Worm (Caenorhabditis elegans): Measurements from ENCODE around the gene F54F11.1.
A peak's percentile ranks its signal among the peaks of the same experiment; 100 is the strongest.

The F54F11.1 gene

ce11 chrII:13508607-13509006 lies 4.9 kb downstream of the F54F11.1 start:
- TF ChIP-seq elt-2 (tag; optimal IDR thresholded peaks at IDR 0.05) = peak; percentile 25
- TF ChIP-seq elt-3 (tag; optimal IDR thresholded peaks at IDR 0.05) = no peak

DNA sequence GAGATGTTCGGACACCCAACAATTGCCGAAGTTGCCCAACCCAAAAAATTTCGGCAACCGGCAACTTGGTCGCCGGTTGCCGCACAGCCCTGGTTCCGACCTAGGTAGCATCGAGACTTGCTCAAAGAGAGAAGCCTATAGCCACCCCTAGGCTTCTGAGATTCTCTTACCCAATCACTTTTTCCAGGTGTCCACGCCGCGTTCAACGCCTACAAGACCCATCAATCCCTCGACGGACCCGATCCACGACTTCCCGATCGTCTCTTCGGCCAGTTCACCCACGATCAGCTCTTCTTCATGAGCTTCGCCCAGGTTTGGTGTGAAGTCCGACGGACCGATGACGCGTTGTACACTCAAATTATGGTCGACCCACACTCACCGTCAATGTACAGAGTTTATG lies 12.1 kb downstream of the F54F11.1 start:
- TF ChIP-seq ceh-82 (tag; optimal IDR thresholded peaks at IDR 0.05) (no peak), efl-3 (GFP tag; optimal IDR thresholded peaks at IDR 0.05) (no peak), pag-3 (tag; optimal IDR thresholded peaks at IDR 0.05; ENCODE audit: borderline replicate concordance, insufficient read depth) (no peak), tlp-1 (tag; optimal IDR thresholded peaks at IDR 0.05) (no peak), snpc-4 (tag; optimal IDR thresholded peaks at IDR 0.05) (no peak)

ce11 chrII:13517600-13517999 lies 13.8 kb downstream of the F54F11.1 start, which contains the start of gene sre-45:
TSS of gene sre-45 (plus strand) at chrII:13517900.
- no peak for TF ChIP-seq ces-1 (GFP tag; optimal IDR thresholded peaks at IDR 0.05)
- no peak for TF ChIP-seq ceh-88 (GFP tag; IDR thresholded peaks at IDR 0.05)
- TF ChIP-seq snpc-4 (tag; optimal IDR thresholded peaks at IDR 0.05) = no peak

- no peak for TF ChIP-seq ceh-90 (tag; optimal IDR thresholded peaks at IDR 0.05)
- peak; percentile 26 for TF ChIP-seq nhr-71 (tag; optimal IDR thresholded peaks at IDR 0.05)
- no peak for TF ChIP-seq nhr-76 (tag; optimal IDR thresholded peaks at IDR 0.05)
- no peak for TF ChIP-seq rnt-1 (tag; optimal IDR thresholded peaks at IDR 0.05)
- TF ChIP-seq efl-1 (optimal IDR thresholded peaks at IDR 0.05) = no peak
- peak in 1 of 2 experiments; percentile 52 for TF ChIP-seq efl-1 (GFP tag; optimal IDR thresholded peaks at IDR 0.05 in 1 of 2)
- peak; percentile 93 for TF ChIP-seq snpc-4 (tag; optimal IDR thresholded peaks at IDR 0.05)
- TF ChIP-seq mef-2 (tag; optimal IDR thresholded peaks at IDR 0.05) = no peak
- peak; percentile 22 for TF ChIP-seq nhr-19 (GFP tag; conservative IDR thresholded peaks at IDR 0.05)
These were observed 17.4 kb downstream of the F54F11.1 start for ce11 chrII:13521179-13521616.

- TF ChIP-seq snpc-4 (tag; optimal IDR thresholded peaks at IDR 0.05) (peak; percentile 92), sup-37 (GFP tag; optimal IDR thresholded peaks at IDR 0.05) (no peak), dpl-1 (GFP tag; optimal IDR thresholded peaks at IDR 0.05) (no peak), jun-1 (tag; optimal IDR thresholded peaks at IDR 0.05) (no peak), blmp-1 (tag; optimal IDR thresholded peaks at IDR 0.05) (no peak), lsy-2 (tag; optimal IDR thresholded peaks at IDR 0.05) (no peak), lin-15B (tag; optimal IDR thresholded peaks at IDR 0.05) (no peak), nhr-19 (GFP tag; conservative IDR thresholded peaks at IDR 0.05) (no peak; the same call in 1 of the 2 replicates), nhr-28 (tag; optimal IDR thresholded peaks at IDR 0.05) (no peak), lir-3 (tag; optimal IDR thresholded peaks at IDR 0.05; ENCODE audit: poor library complexity) (no peak), ces-1 (GFP tag; optimal IDR thresholded peaks at IDR 0.05) (no peak), mep-1 (tag; optimal IDR thresholded peaks at IDR 0.05) (no peak), nhr-12 (tag; optimal IDR thresholded peaks at IDR 0.05) (no peak), aly-2 (tag; optimal IDR thresholded peaks at IDR 0.05) (no peak), unc-86 (tag; optimal IDR thresholded peaks at IDR 0.05) (no peak), efl-1 (optimal IDR thresholded peaks at IDR 0.05) (no peak), efl-1 (GFP tag; optimal IDR thresholded peaks at IDR 0.05 in 1 of 2) (peak in 1 of 2 experiments; percentile 47), fkh-10 (GFP tag; optimal IDR thresholded peaks at IDR 0.05) (no peak), snu-23 (GFP tag; optimal IDR thresholded peaks at IDR 0.05) (no peak), nhr-76 (tag; optimal IDR thresholded peaks at IDR 0.05) (no peak), ceh-8 (GFP tag; optimal IDR thresholded peaks at IDR 0.05) (no peak), mdl-1 (tag; optimal IDR thresholded peaks at IDR 0.05) (no peak), nhr-85 (tag) (peak; percentile 68), mab-9 (GFP tag; IDR thresholded peaks at IDR 0.05) (no peak), hpl-2 (GFP tag; optimal IDR thresholded peaks at IDR 0.05) (no peak)
These were observed 18.2 kb downstream of the F54F11.1 start for ce11 chrII:13521977-13522404.
